Worm (Caenorhabditis elegans) whole organism, L4/young adult: ENCODE results near the gene K11H12.11.
A peak's percentile ranks its signal among the peaks of the same experiment; 100 is the strongest.

Experiments used
- W03F9.2 ChIP-seq: fragments of 150-350 bp; optimal IDR thresholded peaks from 2 replicates; lab custom pipeline; 2014; ENCODE audit warnings: missing biosample characterization, missing genetic modification characterization
- dao-5 ChIP-seq: sonication (generic microtip); optimal IDR thresholded peaks from 2 replicates; lab custom pipeline; 2016; ENCODE audit warnings: missing genotype, missing genetic modification characterization, moderate library complexity, missing compliant biosample characterization

DNA sequence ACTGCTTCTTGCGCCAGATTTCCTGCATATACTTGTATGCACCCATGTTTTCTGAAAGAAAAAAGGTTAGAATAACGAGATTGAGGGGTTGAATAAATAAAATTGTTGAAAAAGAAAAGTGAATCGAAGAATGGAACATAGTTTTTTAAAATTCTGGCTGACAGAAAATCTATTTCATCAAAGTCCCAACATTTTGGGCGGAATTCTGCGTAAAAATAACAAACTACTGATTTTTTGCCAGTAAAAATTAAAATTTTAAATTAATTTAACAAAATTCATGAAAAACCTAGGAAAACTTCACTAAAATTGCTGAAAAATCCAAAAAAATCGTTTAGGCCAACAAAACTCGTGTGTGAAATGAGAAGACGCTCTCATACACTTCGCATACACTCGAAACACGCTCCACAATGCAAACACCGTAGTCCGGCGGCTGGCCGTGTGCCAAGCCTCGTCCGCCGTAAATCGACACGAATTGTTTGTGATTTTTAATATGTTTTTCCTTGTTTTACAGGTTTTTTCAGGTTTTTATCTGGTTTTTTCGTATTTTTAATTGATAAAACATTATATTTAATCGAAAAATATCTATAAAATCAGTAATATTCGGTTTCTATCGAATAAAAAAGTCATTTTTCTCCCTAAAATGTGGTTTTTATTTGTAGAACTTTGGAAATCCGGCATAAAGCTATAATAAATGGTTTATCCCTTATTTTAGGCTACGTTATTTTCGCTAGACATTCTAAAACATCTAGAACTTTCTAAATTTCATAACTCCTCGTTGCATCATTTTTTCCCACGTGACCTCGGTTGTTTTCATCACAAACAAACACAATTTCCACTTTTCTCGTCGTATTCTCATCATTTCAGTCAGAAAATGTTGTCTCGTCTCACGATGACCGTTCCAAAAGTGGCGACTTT lies 15.6 kb downstream of the K11H12.11 start, which contains the start of the genes rpl-15 and K11H12.8:
- TF ChIP-seq W03F9.2 (tag; lab: Kevin White, UChicago), result peak; percentile 99
- TF ChIP-seq dao-5, result peak; percentile 83
